Worm (Caenorhabditis elegans): ENCODE results near the gene his-31.

Gene his-31

ce11 chrIV:8376923-8377322 is 43.1 kb upstream of the his-31 start:
- TF ChIP-seq nfya-1 (tag; optimal IDR thresholded peaks at IDR 0.05): no peak
- TF ChIP-seq elt-2 (tag; optimal IDR thresholded peaks at IDR 0.05): no peak
- TF ChIP-seq unc-55 (GFP tag; optimal IDR thresholded peaks at IDR 0.05): no peak
- TF ChIP-seq rnt-1 (tag; optimal IDR thresholded peaks at IDR 0.05): no peak
- no peak for TF ChIP-seq eyg-1 (tag; optimal IDR thresholded peaks at IDR 0.05)
- no peak for TF ChIP-seq ref-2 (tag; optimal IDR thresholded peaks at IDR 0.05)
- no peak for TF ChIP-seq pros-1 (tag; optimal IDR thresholded peaks at IDR 0.05)
- no peak for TF ChIP-seq pat-9 (tag; optimal IDR thresholded peaks at IDR 0.05)
- no peak for TF ChIP-seq ceh-19 (GFP tag; optimal IDR thresholded peaks at IDR 0.05)
- no peak for TF ChIP-seq tbx-7 (tag; optimal IDR thresholded peaks at IDR 0.05)
- TF ChIP-seq fax-1 (tag; optimal IDR thresholded peaks at IDR 0.05): no peak
- TF ChIP-seq ama-1 (optimal IDR thresholded peaks at IDR 0.05): no peak
- no peak for TF ChIP-seq ceh-22 (tag; optimal IDR thresholded peaks at IDR 0.05)
- TF ChIP-seq zip-5 (tag; optimal IDR thresholded peaks at IDR 0.05): no peak
- TF ChIP-seq ceh-48 (tag; optimal IDR thresholded peaks at IDR 0.05): no peak
- TF ChIP-seq fkh-10 (GFP tag; optimal IDR thresholded peaks at IDR 0.05): no peak
- no peak for TF ChIP-seq ceh-24 (tag; optimal IDR thresholded peaks at IDR 0.05)
- no peak for TF ChIP-seq ceh-14 (tag; optimal IDR thresholded peaks at IDR 0.05)
- no peak for TF ChIP-seq sox-2 (GFP tag; IDR thresholded peaks at IDR 0.05)
- TF ChIP-seq Y22D7AL.16 (tag; optimal IDR thresholded peaks at IDR 0.05): no peak

- no peak for TF ChIP-seq pha-4 (tag; optimal IDR thresholded peaks at IDR 0.05)
- no peak for TF ChIP-seq ceh-22 (tag; optimal IDR thresholded peaks at IDR 0.05)
- peak; percentile 85 for TF ChIP-seq dve-1 (tag; optimal IDR thresholded peaks at IDR 0.05)
- peak; percentile 77 for TF ChIP-seq ceh-2 (tag; optimal IDR thresholded peaks at IDR 0.05)
- peak; percentile 86 for TF ChIP-seq madf-2 (tag; optimal IDR thresholded peaks at IDR 0.05)
- TF ChIP-seq pax-1 (tag; optimal IDR thresholded peaks at IDR 0.05): no peak
- peak; percentile 34 for TF ChIP-seq tbx-7 (tag; optimal IDR thresholded peaks at IDR 0.05)
- TF ChIP-seq unc-55 (GFP tag; optimal IDR thresholded peaks at IDR 0.05): peak; percentile 65
- TF ChIP-seq ref-2 (tag; optimal IDR thresholded peaks at IDR 0.05): peak; percentile 92
- peak; percentile 52; the same call in 1 of the 2 replicates for TF ChIP-seq ceh-45 (GFP tag; IDR thresholded peaks at IDR 0.05)
- TF ChIP-seq che-1 (tag; optimal IDR thresholded peaks at IDR 0.05): peak; percentile 86
- peak; percentile 59 for TF ChIP-seq ceh-18 (tag; optimal IDR thresholded peaks at IDR 0.05)
- TF ChIP-seq nfya-1 (tag; optimal IDR thresholded peaks at IDR 0.05): peak; percentile 67
- peak; percentile 79 for TF ChIP-seq odd-2 (tag; optimal IDR thresholded peaks at IDR 0.05)
- TF ChIP-seq K09A11.1 (tag; optimal IDR thresholded peaks at IDR 0.05; ENCODE audit: insufficient read depth): peak; percentile 67
- TF ChIP-seq T23F11.4 (GFP tag; optimal IDR thresholded peaks at IDR 0.05): peak; percentile 63
- peak; percentile 70 for TF ChIP-seq zip-5 (tag; optimal IDR thresholded peaks at IDR 0.05)
- TF ChIP-seq hlh-30 (tag; optimal IDR thresholded peaks at IDR 0.05; ENCODE audit: insufficient read depth): peak; percentile 56
- TF ChIP-seq tbx-2 (tag; optimal IDR thresholded peaks at IDR 0.05): peak; percentile 86
- peak; percentile 62 for TF ChIP-seq ceh-14 (tag; optimal IDR thresholded peaks at IDR 0.05)
- TF ChIP-seq fkh-6 (tag; optimal IDR thresholded peaks at IDR 0.05): peak; percentile 80
- TF ChIP-seq ztf-16 (tag; optimal IDR thresholded peaks at IDR 0.05): peak; percentile 82
- peak; percentile 31 for TF ChIP-seq dmd-4 (tag; optimal IDR thresholded peaks at IDR 0.05; ENCODE audit: borderline replicate concordance)
- peak; percentile 73 for TF ChIP-seq fkh-10 (GFP tag; optimal IDR thresholded peaks at IDR 0.05)
- TF ChIP-seq ttx-3 (tag; optimal IDR thresholded peaks at IDR 0.05): peak; percentile 82
- peak; percentile 72 for TF ChIP-seq sox-2 (GFP tag; IDR thresholded peaks at IDR 0.05)
- peak; percentile 33 for TF ChIP-seq ahr-1 (tag; optimal IDR thresholded peaks at IDR 0.05)
- TF ChIP-seq pat-9 (tag; optimal IDR thresholded peaks at IDR 0.05): peak; percentile 87
- TF ChIP-seq ceh-19 (GFP tag; optimal IDR thresholded peaks at IDR 0.05): peak; percentile 75
- no peak for TF ChIP-seq ceh-24 (tag; optimal IDR thresholded peaks at IDR 0.05)
- TF ChIP-seq ceh-9 (tag; optimal IDR thresholded peaks at IDR 0.05): peak; percentile 9
- TF ChIP-seq sdc-2 (tag; optimal IDR thresholded peaks at IDR 0.05): peak; percentile 77
- TF ChIP-seq mec-3 (tag; optimal IDR thresholded peaks at IDR 0.05; ENCODE audit: borderline replicate concordance): no peak
- peak; percentile 65; the same call in 1 of the 2 replicates for TF ChIP-seq unc-3 (GFP tag; conservative IDR thresholded peaks at IDR 0.05)
- TF ChIP-seq unc-3 (tag; optimal IDR thresholded peaks at IDR 0.05): peak; percentile 79
- TF ChIP-seq ceh-31 (tag; optimal IDR thresholded peaks at IDR 0.05): peak; percentile 72
- no peak for TF ChIP-seq ama-1 (optimal IDR thresholded peaks at IDR 0.05)
- TF ChIP-seq Y22D7AL.16 (tag; optimal IDR thresholded peaks at IDR 0.05): peak; percentile 70
- peak; percentile 84 for TF ChIP-seq unc-86 (tag; optimal IDR thresholded peaks at IDR 0.05)
- TF ChIP-seq pag-3 (tag; optimal IDR thresholded peaks at IDR 0.05; ENCODE audit: borderline replicate concordance): peak; percentile 39
- TF ChIP-seq ceh-34 (tag; optimal IDR thresholded peaks at IDR 0.05): peak; percentile 87
- no peak for TF ChIP-seq lim-6 (tag; optimal IDR thresholded peaks at IDR 0.05)
- peak; percentile 77 for TF ChIP-seq npax-4 (tag; optimal IDR thresholded peaks at IDR 0.05)
- no peak for TF ChIP-seq elt-4 (tag; optimal IDR thresholded peaks at IDR 0.05)
Observed at ce11 chrIV:8375381-8375780, 41.6 kb upstream of the his-31 start.

All from whole organism, late embryonic.